Worm (Caenorhabditis elegans): ENCODE data around the gene sru-19.

sru-19 gene

DNA sequence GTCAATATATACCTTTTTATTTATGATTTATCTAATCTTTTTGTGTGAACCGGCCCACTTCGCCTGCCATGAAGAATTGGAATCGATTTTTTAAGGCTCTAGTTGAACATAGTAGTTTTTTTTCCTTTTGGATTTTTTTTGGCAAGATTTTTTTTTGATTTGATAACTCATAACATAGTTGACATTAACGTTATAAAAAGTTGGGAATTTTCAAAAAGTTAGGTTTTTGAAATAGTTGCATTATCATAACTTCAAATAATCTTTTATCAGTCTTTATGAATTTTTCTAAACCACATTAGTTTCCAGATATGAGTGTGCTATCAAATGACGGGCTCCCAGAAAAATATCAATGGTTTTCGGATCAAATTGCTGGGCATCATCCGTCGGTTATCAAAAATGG, 49.5 kb downstream of the sru-19 start, which contains the start of gene ipmk-1:
Gene ipmk-1 (plus strand): TSS at position 301 of the 400 bp plus-strand sequence.
- no peak for TF ChIP-seq vab-7 (GFP tag; IDR thresholded peaks at IDR 0.05)
- TF ChIP-seq attf-4 (tag; optimal IDR thresholded peaks at IDR 0.05) = no peak
- TF ChIP-seq ceh-20 (GFP tag; IDR thresholded peaks at IDR 0.05) = no peak
- TF ChIP-seq aly-2 (tag; optimal IDR thresholded peaks at IDR 0.05) = no peak
- no peak for TF ChIP-seq lin-29 (GFP tag; IDR thresholded peaks at IDR 0.05)
- TF ChIP-seq daf-19 (GFP tag; conservative IDR thresholded peaks at IDR 0.05) = no peak
- no peak for TF ChIP-seq ZK546.5 (tag; optimal IDR thresholded peaks at IDR 0.05)
- no peak for TF ChIP-seq nhr-10 (tag; optimal IDR thresholded peaks at IDR 0.05)
- no peak for TF ChIP-seq F37D6.2 (tag; optimal IDR thresholded peaks at IDR 0.05)
- no peak for TF ChIP-seq zfp-3 (GFP tag; conservative IDR thresholded peaks at IDR 0.05)
- no peak for TF ChIP-seq ceh-44 (GFP tag; IDR thresholded peaks at IDR 0.05)
- TF ChIP-seq nhr-76 (tag; optimal IDR thresholded peaks at IDR 0.05) = no peak
- TF ChIP-seq zip-2 (tag; optimal IDR thresholded peaks at IDR 0.05) = no peak
- no peak for TF ChIP-seq skn-1 (tag; optimal IDR thresholded peaks at IDR 0.05)
- no peak for TF ChIP-seq jun-1 (tag; optimal IDR thresholded peaks at IDR 0.05)
- TF ChIP-seq tra-1 (GFP tag; IDR thresholded peaks at IDR 0.05) = no peak
- no peak for TF ChIP-seq egl-43 (GFP tag; IDR thresholded peaks at IDR 0.05)
- no peak for TF ChIP-seq hlh-11 (tag; optimal IDR thresholded peaks at IDR 0.05)

- TF ChIP-seq nhr-25 (tag; optimal IDR thresholded peaks at IDR 0.05; ENCODE audit: borderline replicate concordance, insufficient read depth) (no peak), dmd-6 (GFP tag; IDR thresholded peaks at IDR 0.05) (no peak)
Observed at ce11 chrIV:12549014-12549413, 50.7 kb downstream of the sru-19 start.
